Worm (Caenorhabditis elegans) whole organism, mixed stage, embryonic: ENCODE data around the gene mip-2.

ENCODE experiments used
- blmp-1 ChIP-seq: fragments of 150-350 bp; optimal IDR thresholded peaks from 2 replicates; lab custom pipeline; 2014; ENCODE audit warnings: missing biosample characterization, missing genetic modification characterization
- ceh-83 ChIP-seq: fragments of 200-800 bp; sonication (Bioruptor generic); optimal IDR thresholded peaks from 2 replicates; lab custom pipeline; 2018; ENCODE audit warnings: mild to moderate bottlenecking, missing genetic modification characterization, missing compliant biosample characterization
- ces-1 ChIP-seq: fragments of 150-350 bp; optimal IDR thresholded peaks from 2 replicates; lab custom pipeline; 2014; ENCODE audit warnings: missing biosample characterization, missing genetic modification reagents, missing genetic modification characterization
- drap-1 ChIP-seq: fragments of 200-800 bp; sonication (Bioruptor generic); optimal IDR thresholded peaks from 3 replicates; lab custom pipeline; 2018; ENCODE audit warnings: mild to moderate bottlenecking, missing genetic modification characterization, missing compliant biosample characterization
- elt-1 ChIP-seq: sonication (generic microtip); optimal IDR thresholded peaks from 2 replicates; lab custom pipeline; 2017; ENCODE audit warnings: missing genetic modification characterization, mild to moderate bottlenecking, missing compliant biosample characterization, antibody characterized with exemption, moderate library complexity, borderline replicate concordance; ENCODE audit not compliant: insufficient read depth
- elt-3 ChIP-seq: fragments of 150-350 bp; optimal IDR thresholded peaks from 2 replicates; lab custom pipeline; 2014; ENCODE audit warnings: missing biosample characterization, missing genetic modification characterization
- hlh-1 ChIP-seq: fragments of 150-350 bp; optimal IDR thresholded peaks from 2 replicates; lab custom pipeline; 2014; ENCODE audit warnings: missing biosample characterization, missing genetic modification reagents, missing genetic modification characterization
- lin-13 ChIP-seq: fragments of 150-350 bp; optimal IDR thresholded peaks from 2 replicates; lab custom pipeline; 2014; ENCODE audit warnings: missing biosample characterization, missing genetic modification characterization
- lin-32 ChIP-seq: fragments of 200-800 bp; sonication (Bioruptor generic); optimal IDR thresholded peaks from 2 replicates; lab custom pipeline; 2018; ENCODE audit warnings: mild to moderate bottlenecking, missing genetic modification characterization, missing compliant biosample characterization
- lsy-2 ChIP-seq: fragments of 150-350 bp; optimal IDR thresholded peaks from 2 replicates; lab custom pipeline; 2014; ENCODE audit warnings: missing biosample characterization, missing genetic modification characterization
- nhr-12 ChIP-seq: fragments of 150-350 bp; optimal IDR thresholded peaks from 2 replicates; lab custom pipeline; 2014; ENCODE audit warnings: missing biosample characterization, missing genetic modification characterization
- nhr-2 ChIP-seq: fragments of 150-350 bp; optimal IDR thresholded peaks from 2 replicates; lab custom pipeline; 2014; ENCODE audit warnings: missing biosample characterization, missing genetic modification characterization
- nhr-28 ChIP-seq: fragments of 150-350 bp; optimal IDR thresholded peaks from 2 replicates; lab custom pipeline; 2014; ENCODE audit warnings: missing biosample characterization, missing genetic modification characterization
- nhr-76 ChIP-seq: sonication (generic microtip); optimal IDR thresholded peaks from 2 replicates; lab custom pipeline; 2017; ENCODE audit warnings: missing biosample characterization, missing genetic modification characterization
- sptf-1 ChIP-seq: sonication (generic microtip); optimal IDR thresholded peaks from 2 replicates; lab custom pipeline; 2017; ENCODE audit warnings: mild to moderate bottlenecking, missing genetic modification characterization, moderate library complexity, missing compliant biosample characterization
- unc-120 ChIP-seq: sonication (generic microtip); optimal IDR thresholded peaks from 2 replicates; lab custom pipeline; 2017; ENCODE audit warnings: missing genetic modification characterization, missing compliant biosample characterization; ENCODE audit not compliant: poor library complexity, severe bottlenecking

Gene mip-2

ce11 chrV:13619752-13620151 is 52.0 kb downstream of the mip-2 start, which contains the start of gene srd-11:
Gene srd-11, minus strand, starts transcription at chrV:13619852.
- TF ChIP-seq nhr-28 (tag; lab: Kevin White, UChicago) (no peak), blmp-1 (no peak), ceh-83 (no peak), unc-120 (tag; lab: Kevin White, UChicago) (no peak), elt-1 (tag; lab: Kevin White, UChicago) (no peak), lsy-2 (tag; lab: Kevin White, UChicago) (no peak), elt-3 (no peak), lin-13 (tag; lab: Kevin White, UChicago) (no peak), ces-1 (no peak), drap-1 (GFP tag; lab: Kevin White, UChicago) (no peak), hlh-1 (tag; lab: Kevin White, UChicago) (no peak), nhr-76 (tag; lab: Kevin White, UChicago) (no peak), sptf-1 (no peak), nhr-12 (tag; lab: Kevin White, UChicago) (no peak), lin-32 (GFP tag; lab: Kevin White, UChicago) (no peak), nhr-2 (tag; lab: Kevin White, UChicago) (no peak)
- TF ChIP-seq, all 35 proteins: peak for 0
